Worm (Caenorhabditis elegans) whole organism, L4/young adult: ENCODE results near the gene spp-9.

Source experiments
- W03F9.2 ChIP-seq: fragments of 150-350 bp; optimal IDR thresholded peaks from 2 replicates; lab custom pipeline; 2014; ENCODE audit warnings: missing biosample characterization, missing genetic modification characterization
- dao-5 ChIP-seq: sonication (generic microtip); optimal IDR thresholded peaks from 2 replicates; lab custom pipeline; 2016; ENCODE audit warnings: missing genotype, missing genetic modification characterization, moderate library complexity, missing compliant biosample characterization
- him-1 ChIP-seq: sonication (generic microtip); optimal IDR thresholded peaks from 2 replicates; lab custom pipeline; 2016; ENCODE audit warnings: missing genotype, missing genetic modification reagents, missing genetic modification characterization, missing compliant biosample characterization

DNA sequence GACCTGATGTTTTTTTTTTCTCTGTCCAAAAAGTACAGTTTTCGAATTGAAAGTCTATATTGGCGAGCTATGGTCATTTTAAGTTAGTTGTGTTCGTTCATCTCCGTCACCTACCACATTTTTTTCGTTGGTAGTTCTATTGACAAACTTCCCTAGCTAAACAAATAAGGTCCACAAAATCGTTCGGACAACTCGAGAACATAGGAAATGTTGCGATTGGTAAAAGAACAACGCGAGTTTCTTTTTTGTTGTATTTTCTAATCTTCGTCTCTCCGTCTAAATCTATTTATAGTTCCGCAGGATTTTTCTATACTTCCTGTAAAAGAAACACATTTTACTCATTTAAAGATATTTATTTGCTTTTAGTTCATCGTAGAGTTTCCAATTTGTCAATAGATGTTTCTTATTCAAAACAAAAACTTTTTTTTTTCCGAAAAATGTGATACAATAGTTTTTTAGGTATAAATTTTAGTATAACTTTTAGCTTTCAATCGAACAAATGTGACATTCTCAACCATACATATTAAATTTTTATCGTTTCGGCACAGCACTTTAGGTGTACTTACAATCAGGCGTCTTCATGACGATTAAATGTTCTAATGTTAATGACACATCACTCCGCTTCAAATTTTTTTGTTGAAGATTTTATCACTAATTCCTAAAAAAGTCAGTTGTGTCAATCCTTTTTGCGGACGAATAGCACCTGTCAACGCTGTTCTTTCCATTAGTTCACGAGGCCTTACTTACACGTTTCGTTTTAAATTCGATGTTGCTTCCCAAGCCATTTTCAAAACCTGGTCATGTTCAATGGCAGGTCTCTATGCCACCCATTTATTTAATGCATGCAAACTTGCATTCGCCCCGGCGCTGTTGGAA is 20.9 kb upstream of the spp-9 start:
- TF ChIP-seq W03F9.2 (no peak), dao-5 (tag; lab: Kevin White, UChicago) (no peak), him-1 (tag; lab: Kevin White, UChicago) (no peak)
